Fruit fly (Drosophila melanogaster) whole organism: ENCODE data around the gene ppk21.

Experiments
- CG8478 ChIP-seq: fragments of >200 bp; optimal IDR thresholded peaks from 2 replicates; lab custom pipeline; 2018; ENCODE audit warnings: inconsistent platforms
- EcR ChIP-seq, 2 experiments: fragments of >200 bp; optimal IDR thresholded peaks; 2 replicates each; lab custom pipeline; 2017; ENCODE audit warnings: missing biosample characterization in 2 of 2, missing genetic modification characterization in 2 of 2, missing genetic modification reagents in 2 of 2
- pan ChIP-seq: fragments of >200 bp; optimal IDR thresholded peaks from 2 replicates; lab custom pipeline; 2017
- psq ChIP-seq: fragments of >200 bp; optimal IDR thresholded peaks from 2 replicates; lab custom pipeline; 2017
- usp ChIP-seq: fragments of >200 bp; optimal IDR thresholded peaks from 2 replicates; lab custom pipeline; 2017; ENCODE audit warnings: missing biosample characterization, missing genetic modification characterization, mixed read lengths

dm6 chr3R:29711434-29711833, 46.9 kb downstream of the ppk21 start:
- TF ChIP-seq pan (lab: Kevin White, UChicago) (no peak), psq (no peak), EcR (GFP tag; optimal IDR thresholded peaks at IDR 0.05; lab: Kevin White, UChicago) (no peak), usp (no peak), CG8478 (lab: Kevin White, UChicago) (no peak)
